Worm (Caenorhabditis elegans) whole organism, L2 larva: ENCODE measurements around the gene fbxb-1.

Source experiments
- blmp-1 ChIP-seq: sonication (generic microtip); optimal IDR thresholded peaks from 2 replicates; lab custom pipeline; 2017; ENCODE audit warnings: missing genetic modification characterization, mild to moderate bottlenecking, missing compliant biosample characterization, antibody characterized with exemption, moderate library complexity; ENCODE audit not compliant: insufficient read depth
- ceh-82 ChIP-seq: fragments of 150-350 bp; optimal IDR thresholded peaks from 2 replicates; lab custom pipeline; 2014; ENCODE audit warnings: missing biosample characterization, missing genetic modification characterization
- elt-3 ChIP-seq: sonication (generic microtip); optimal IDR thresholded peaks from 2 replicates; lab custom pipeline; 2017; ENCODE audit warnings: missing biosample characterization, missing genetic modification characterization
- fos-1 ChIP-seq: fragments of 150-350 bp; optimal IDR thresholded peaks from 2 replicates; lab custom pipeline; 2014; ENCODE audit warnings: missing biosample characterization, missing genetic modification characterization
- lin-13 ChIP-seq: fragments of 150-350 bp; optimal IDR thresholded peaks from 2 replicates; lab custom pipeline; 2014; ENCODE audit warnings: missing biosample characterization, missing genetic modification reagents, missing genetic modification characterization
- lin-39 ChIP-seq: fragments of 150-350 bp; optimal IDR thresholded peaks from 2 replicates; lab custom pipeline; 2014; ENCODE audit warnings: missing biosample characterization, missing genetic modification reagents, missing genetic modification characterization
- lsy-2 ChIP-seq, 2 experiments: fragments of 150-350 bp in 1 of 2; sonication (generic microtip) in 1 of 2; optimal IDR thresholded peaks; 2 replicates each; lab custom pipeline; 2014 to 2017; ENCODE audit warnings: missing biosample characterization in 2 of 2, missing genetic modification characterization in 2 of 2
- mdl-1 ChIP-seq, 2 experiments: fragments of 150-350 bp in 1 of 2; sonication (generic microtip) in 1 of 2; optimal IDR thresholded peaks; 2 replicates each; lab custom pipeline; 2017; ENCODE audit warnings: missing biosample characterization in 2 of 2, missing genetic modification characterization in 2 of 2
- nhr-11 ChIP-seq: fragments of 150-350 bp; optimal IDR thresholded peaks from 2 replicates; lab custom pipeline; 2014; ENCODE audit warnings: missing biosample characterization, missing genetic modification characterization
- nhr-237 ChIP-seq: fragments of 150-350 bp; optimal IDR thresholded peaks from 2 replicates; lab custom pipeline; 2014; ENCODE audit warnings: missing biosample characterization, missing genetic modification characterization
- nhr-25 ChIP-seq: fragments of 150-350 bp; sonication (generic microtip); optimal IDR thresholded peaks from 3 replicates; lab custom pipeline; 2014; ENCODE audit warnings: missing biosample characterization, missing genetic modification characterization
- unc-39 ChIP-seq: fragments of 150-350 bp; optimal IDR thresholded peaks from 2 replicates; lab custom pipeline; 2014; ENCODE audit warnings: missing biosample characterization, missing genetic modification characterization
- ztf-11 ChIP-seq: sonication (generic microtip); optimal IDR thresholded peaks from 2 replicates; lab custom pipeline; 2017; ENCODE audit warnings: missing biosample characterization, missing genetic modification characterization

- TF ChIP-seq nhr-11 (tag; lab: Kevin White, UChicago) (no peak), ztf-11 (tag; lab: Kevin White, UChicago) (no peak), fos-1 (no peak), lin-13 (no peak), elt-3 (tag; lab: Kevin White, UChicago) (no peak), unc-39 (tag; lab: Kevin White, UChicago) (no peak), mdl-1 (tag; optimal IDR thresholded peaks at IDR 0.05; lab: Kevin White, UChicago) (no peak), nhr-25 (tag; lab: Kevin White, UChicago) (no peak), ceh-82 (tag; lab: Kevin White, UChicago) (no peak), lin-39 (no peak), nhr-237 (tag; lab: Kevin White, UChicago) (no peak), lsy-2 (tag; optimal IDR thresholded peaks at IDR 0.05; lab: Kevin White, UChicago) (no peak), blmp-1 (tag; lab: Kevin White, UChicago) (no peak)
These were observed 22.2 kb downstream of the fbxb-1 start, which contains the start of gene F21D9.2 for ce11 chrV:19262349-19262748.
